Fruit fly (Drosophila melanogaster): ENCODE data around the gene Cpr72Eb.

- TF ChIP-seq psq (optimal IDR thresholded peaks at IDR 0.05) = no peak
- no peak for TF ChIP-seq h (optimal IDR thresholded peaks at IDR 0.05)
- no peak for TF ChIP-seq insv (optimal IDR thresholded peaks at IDR 0.05)
- no peak for TF ChIP-seq Myc (optimal IDR thresholded peaks at IDR 0.05)
- no peak for TF ChIP-seq ttk (optimal IDR thresholded peaks at IDR 0.05)
- TF ChIP-seq Sin3A (optimal IDR thresholded peaks at IDR 0.05) = no peak
These were observed 15.0 kb upstream of the Cpr72Eb start for dm6 chr3L:16349686-16350085.

Measured in Kc167 (cell line).